Worm (Caenorhabditis elegans) whole organism, L4 larva: Measurements from ENCODE around the gene ver-3.

ENCODE experiments used
- D1046.2 ChIP-seq: fragments of 200-800 bp; sonication (Bioruptor generic); IDR thresholded peaks from 2 replicates; pipeline ENCODE4 v1.3.6; 2022; ENCODE audit warnings: missing genetic modification characterization, missing compliant biosample characterization
- F26F4.8 ChIP-seq: fragments of 200-800 bp; sonication (Bioruptor generic); conservative IDR thresholded peaks from 2 replicates; pipeline ENCODE4 v1.3.6; 2022; ENCODE audit warnings: missing genetic modification characterization, missing compliant biosample characterization
- F44E2.7 ChIP-seq: fragments of 200-800 bp; sonication (Bioruptor generic); IDR thresholded peaks from 2 replicates; pipeline ENCODE4 v2.1.2; 2022; ENCODE audit warnings: missing genetic modification characterization, missing compliant biosample characterization
- T26A8.4 ChIP-seq: fragments of 200-800 bp; sonication (Bioruptor generic); IDR thresholded peaks from 2 replicates; pipeline ENCODE4 v1.3.6; 2022; ENCODE audit warnings: missing genetic modification characterization, missing compliant biosample characterization
- Y105C5A.15 ChIP-seq: fragments of 200-800 bp; sonication (Bioruptor generic); IDR thresholded peaks from 2 replicates; pipeline ENCODE4 v1.3.6; 2022; ENCODE audit warnings: missing genetic modification characterization, missing compliant biosample characterization
- ZK337.2 ChIP-seq: fragments of 200-800 bp; sonication (Bioruptor generic); IDR thresholded peaks from 2 replicates; pipeline ENCODE4 v1.3.6; 2022; ENCODE audit warnings: missing genetic modification reagents, missing genetic modification characterization, missing compliant biosample characterization
- aly-2 ChIP-seq: sonication (generic microtip); optimal IDR thresholded peaks from 2 replicates; lab custom pipeline; 2018; ENCODE audit warnings: missing biosample characterization, missing genetic modification characterization
- ceh-20 ChIP-seq: fragments of 200-800 bp; sonication (Bioruptor generic); IDR thresholded peaks from 2 replicates; pipeline ENCODE4 v1.3.6; 2022; ENCODE audit warnings: missing genetic modification reagents, missing genetic modification characterization, missing compliant biosample characterization
- ceh-28 ChIP-seq: fragments of 150-350 bp; optimal IDR thresholded peaks from 2 replicates; lab custom pipeline; 2014; ENCODE audit warnings: missing biosample characterization, missing genetic modification reagents, missing genetic modification characterization
- ceh-82 ChIP-seq: sonication (generic microtip); optimal IDR thresholded peaks from 2 replicates; lab custom pipeline; 2017; ENCODE audit warnings: missing biosample characterization, missing genetic modification characterization
- cey-2 ChIP-seq: sonication (generic microtip); optimal IDR thresholded peaks from 3 replicates; lab custom pipeline; 2017; ENCODE audit warnings: missing genetic modification characterization, mild to moderate bottlenecking, missing compliant biosample characterization, antibody characterized with exemption, borderline replicate concordance; ENCODE audit not compliant: insufficient read depth
- ctbp-1 ChIP-seq: fragments of 200-800 bp; sonication (Bioruptor generic); IDR thresholded peaks from 2 replicates; pipeline ENCODE4 v1.3.6; 2022; ENCODE audit warnings: missing genetic modification reagents, missing genetic modification characterization, missing compliant biosample characterization
- dmd-6 ChIP-seq: fragments of 200-800 bp; sonication (Bioruptor generic); IDR thresholded peaks from 2 replicates; pipeline ENCODE4 v1.3.6; 2022; ENCODE audit warnings: missing genetic modification reagents, missing genetic modification characterization, missing compliant biosample characterization
- dmd-8 ChIP-seq: fragments of 200-800 bp; sonication (Bioruptor generic); IDR thresholded peaks from 2 replicates; pipeline ENCODE4 v1.3.6; 2022; ENCODE audit warnings: missing genetic modification characterization, missing compliant biosample characterization
- dpl-1 ChIP-seq: fragments of 150-350 bp; optimal IDR thresholded peaks from 2 replicates; lab custom pipeline; 2014; ENCODE audit warnings: missing biosample characterization, missing genetic modification reagents, missing genetic modification characterization
- dve-1 ChIP-seq: sonication (generic microtip); optimal IDR thresholded peaks from 2 replicates; lab custom pipeline; 2017; ENCODE audit warnings: antibody characterized with exemption, mild to moderate bottlenecking, missing genetic modification characterization, missing compliant biosample characterization; ENCODE audit not compliant: insufficient read depth
- fkh-10 ChIP-seq: fragments of 150-350 bp; optimal IDR thresholded peaks from 2 replicates; lab custom pipeline; 2014; ENCODE audit warnings: missing biosample characterization, missing genetic modification reagents, missing genetic modification characterization
- fos-1 ChIP-seq: fragments of 150-350 bp; optimal IDR thresholded peaks from 2 replicates; lab custom pipeline; 2014; ENCODE audit warnings: missing biosample characterization, missing genetic modification characterization
- hlh-11 ChIP-seq: fragments of 200-800 bp; sonication (Bioruptor generic); optimal IDR thresholded peaks from 2 replicates; lab custom pipeline; 2018; ENCODE audit warnings: mild to moderate bottlenecking, missing genetic modification characterization, missing compliant biosample characterization
- hlh-30 ChIP-seq: sonication (generic microtip); optimal IDR thresholded peaks from 2 replicates; lab custom pipeline; 2017; ENCODE audit warnings: antibody characterized with exemption, mild to moderate bottlenecking, missing genetic modification characterization, missing compliant biosample characterization; ENCODE audit not compliant: insufficient read depth
- hmg-1.1 ChIP-seq: fragments of 200-800 bp; sonication (Bioruptor generic); IDR thresholded peaks from 2 replicates; pipeline ENCODE4 v1.3.6; 2022; ENCODE audit warnings: missing genetic modification reagents, missing genetic modification characterization, missing compliant biosample characterization
- lin-29 ChIP-seq: fragments of 200-800 bp; sonication (Bioruptor generic); IDR thresholded peaks from 2 replicates; pipeline ENCODE4 v1.3.6; 2022; ENCODE audit warnings: missing genetic modification reagents, missing genetic modification characterization, missing compliant biosample characterization
- lin-39 ChIP-seq: fragments of 150-350 bp; optimal IDR thresholded peaks from 2 replicates; lab custom pipeline; 2014; ENCODE audit warnings: missing biosample characterization, missing genetic modification reagents, missing genetic modification characterization
- madf-5 ChIP-seq, 2 experiments: fragments of 200-800 bp; sonication (Bioruptor generic); IDR thresholded peaks; 2 replicates each; pipeline ENCODE4 v1.3.6; 2022; ENCODE audit warnings: missing compliant biosample characterization in 2 of 2, missing genetic modification characterization in 2 of 2
- madf-9 ChIP-seq: fragments of 200-800 bp; sonication (Bioruptor generic); conservative IDR thresholded peaks from 2 replicates; pipeline ENCODE4 v1.3.6; 2022; ENCODE audit warnings: missing genetic modification reagents, missing genetic modification characterization, missing compliant biosample characterization
- mep-1 ChIP-seq: fragments of 150-350 bp; sonication (generic microtip); optimal IDR thresholded peaks from 3 replicates; lab custom pipeline; 2014; ENCODE audit warnings: missing biosample characterization, missing genetic modification characterization
- mes-2 ChIP-seq: sonication (generic microtip); optimal IDR thresholded peaks from 2 replicates; lab custom pipeline; 2016; ENCODE audit warnings: missing genotype, mild to moderate bottlenecking, missing genetic modification characterization, missing compliant biosample characterization; ENCODE audit not compliant: poor library complexity, severe bottlenecking
- mxl-2 ChIP-seq: fragments of 200-800 bp; sonication (Bioruptor generic); conservative IDR thresholded peaks from 2 replicates; pipeline ENCODE4 v1.3.6; 2022; ENCODE audit warnings: missing genetic modification reagents, missing genetic modification characterization, missing compliant biosample characterization
- mxl-3 ChIP-seq: fragments of 200-800 bp; sonication (Bioruptor generic); optimal IDR thresholded peaks from 2 replicates; lab custom pipeline; 2018; ENCODE audit warnings: mild to moderate bottlenecking, missing genetic modification characterization, missing compliant biosample characterization
- nhr-10 ChIP-seq: fragments of 150-350 bp; optimal IDR thresholded peaks from 2 replicates; lab custom pipeline; 2014; ENCODE audit warnings: missing biosample characterization, missing genetic modification characterization
- nhr-11 ChIP-seq: fragments of 150-350 bp; optimal IDR thresholded peaks from 2 replicates; lab custom pipeline; 2014; ENCODE audit warnings: missing biosample characterization, missing genetic modification characterization
- nhr-111 ChIP-seq: fragments of 200-800 bp; sonication (Bioruptor generic); optimal IDR thresholded peaks from 2 replicates; lab custom pipeline; 2018; ENCODE audit warnings: mild to moderate bottlenecking, missing genetic modification characterization, missing compliant biosample characterization
- nhr-237 ChIP-seq: sonication (generic microtip); optimal IDR thresholded peaks from 2 replicates; lab custom pipeline; 2017; ENCODE audit warnings: missing biosample characterization, missing genetic modification characterization
- nhr-25 ChIP-seq: sonication (generic microtip); optimal IDR thresholded peaks from 2 replicates; lab custom pipeline; 2017; ENCODE audit warnings: missing genetic modification characterization, mild to moderate bottlenecking, missing compliant biosample characterization, antibody characterized with exemption, moderate library complexity, borderline replicate concordance; ENCODE audit not compliant: insufficient read depth
- nhr-28 ChIP-seq: fragments of 150-350 bp; optimal IDR thresholded peaks from 2 replicates; lab custom pipeline; 2014; ENCODE audit warnings: missing biosample characterization, missing genetic modification characterization
- nhr-41 ChIP-seq: fragments of 200-800 bp; sonication (Bioruptor generic); IDR thresholded peaks from 2 replicates; pipeline ENCODE4 v1.3.6; 2022; ENCODE audit warnings: missing genetic modification reagents, missing genetic modification characterization, missing compliant biosample characterization
- nhr-48 ChIP-seq: sonication (generic microtip); optimal IDR thresholded peaks from 2 replicates; lab custom pipeline; 2016; ENCODE audit warnings: mild to moderate bottlenecking, missing genetic modification characterization, missing compliant biosample characterization
- pqm-1 ChIP-seq: sonication (generic microtip); optimal IDR thresholded peaks from 2 replicates; lab custom pipeline; 2017; ENCODE audit warnings: missing biosample characterization, missing genetic modification characterization
- saeg-2 ChIP-seq: fragments of 200-800 bp; sonication (Bioruptor generic); IDR thresholded peaks from 2 replicates; pipeline ENCODE4 v1.3.6; 2022; ENCODE audit warnings: missing genetic modification reagents, missing genetic modification characterization, missing compliant biosample characterization
- set-16 ChIP-seq: fragments of 200-800 bp; sonication (Bioruptor generic); IDR thresholded peaks from 2 replicates; pipeline ENCODE4 v1.3.6; 2022; ENCODE audit warnings: missing genetic modification reagents, missing genetic modification characterization, missing compliant biosample characterization
- spr-1 ChIP-seq: sonication (generic microtip); optimal IDR thresholded peaks from 2 replicates; lab custom pipeline; 2016; ENCODE audit warnings: mild to moderate bottlenecking, missing genetic modification characterization, missing compliant biosample characterization
- spr-3 ChIP-seq: fragments of 200-800 bp; sonication (Bioruptor generic); optimal IDR thresholded peaks from 2 replicates; lab custom pipeline; 2018; ENCODE audit warnings: mild to moderate bottlenecking, missing genetic modification characterization, missing compliant biosample characterization
- unc-130 ChIP-seq: sonication (generic microtip); optimal IDR thresholded peaks from 2 replicates; lab custom pipeline; 2016; ENCODE audit warnings: missing genetic modification reagents, missing genetic modification characterization, missing compliant biosample characterization
- unc-39 ChIP-seq: sonication (generic microtip); optimal IDR thresholded peaks from 2 replicates; lab custom pipeline; 2017; ENCODE audit warnings: missing biosample characterization, missing genetic modification characterization
- vab-7 ChIP-seq: fragments of 200-800 bp; sonication (Bioruptor generic); IDR thresholded peaks from 2 replicates; pipeline ENCODE4 v1.3.6; 2022; ENCODE audit warnings: missing genetic modification reagents, missing genetic modification characterization, missing compliant biosample characterization
- zag-1 ChIP-seq: fragments of 150-350 bp; optimal IDR thresholded peaks from 2 replicates; lab custom pipeline; 2014; ENCODE audit warnings: missing biosample characterization, missing genetic modification characterization
- zfp-3 ChIP-seq: fragments of 200-800 bp; sonication (Bioruptor generic); conservative IDR thresholded peaks from 2 replicates; pipeline ENCODE4 v1.3.6; 2022; ENCODE audit warnings: missing genetic modification reagents, missing genetic modification characterization, missing compliant biosample characterization
- zip-2 ChIP-seq: fragments of 150-350 bp; optimal IDR thresholded peaks from 2 replicates; lab custom pipeline; 2014; ENCODE audit warnings: missing biosample characterization, missing genetic modification characterization
- ztf-11 ChIP-seq: fragments of 150-350 bp; optimal IDR thresholded peaks from 2 replicates; lab custom pipeline; 2014; ENCODE audit warnings: missing biosample characterization, missing genetic modification characterization

Gene ver-3

ce11 chrX:11031047-11031695 is 38.9 kb downstream of the ver-3 start (continued):
- TF ChIP-seq saeg-2 (GFP tag; lab: Robert Waterston, UW) (0 out of 2 replicates have a peak, but pooled peaks have one; percentile 55), madf-9 (GFP tag; lab: Robert Waterston, UW) (peak; percentile 40; the same call in 1 of the 2 replicates), dve-1 (tag; lab: Kevin White, UChicago) (peak; percentile 92), ceh-20 (GFP tag; lab: Robert Waterston, UW) (peak; percentile 74; the same call in 1 of the 2 replicates), zag-1 (tag; lab: Kevin White, UChicago) (peak; percentile 71), F44E2.7 (GFP tag; lab: Robert Waterston, UW) (no peak), dmd-6 (GFP tag; lab: Robert Waterston, UW) (peak; percentile 79), F26F4.8 (GFP tag; lab: Robert Waterston, UW) (no peak), ztf-11 (peak; percentile 36), nhr-48 (tag; lab: Kevin White, UChicago) (peak; percentile 87), hlh-30 (tag; lab: Kevin White, UChicago) (peak; percentile 61), unc-39 (tag; lab: Kevin White, UChicago) (no peak), mxl-3 (GFP tag; lab: Kevin White, UChicago) (peak; percentile 95), mep-1 (tag; lab: Kevin White, UChicago) (peak; percentile 92), ZK337.2 (GFP tag; lab: Robert Waterston, UW) (no peak), lin-39 (tag; lab: Kevin White, UChicago) (no peak), fos-1 (tag; lab: Kevin White, UChicago) (no peak), fkh-10 (peak; percentile 51), nhr-237 (peak; percentile 40), nhr-11 (tag; lab: Kevin White, UChicago) (peak; percentile 91), spr-1 (tag; lab: Kevin White, UChicago) (peak; percentile 76), nhr-111 (GFP tag; lab: Kevin White, UChicago) (no peak), madf-5 (GFP tag; IDR thresholded peaks at IDR 0.05; lab: Robert Waterston, UW) (0 out of 4 replicates have a peak, but pooled peaks of 1 of the 2 experiments have one; percentile 24), ceh-28 (tag; lab: Kevin White, UChicago) (peak; percentile 48), nhr-25 (tag; lab: Kevin White, UChicago) (peak; percentile 86), ctbp-1 (GFP tag; lab: Robert Waterston, UW) (peak; percentile 96), ceh-82 (tag; lab: Kevin White, UChicago) (no peak), dpl-1 (peak; percentile 38), zip-2 (no peak), mes-2 (tag; lab: Kevin White, UChicago) (peak; percentile 85), hmg-1.1 (peak; percentile 87), Y105C5A.15 (GFP tag; lab: Robert Waterston, UW) (no peak), set-16 (peak; percentile 94), D1046.2 (GFP tag; lab: Robert Waterston, UW) (no peak), mxl-2 (GFP tag; lab: Robert Waterston, UW) (no peak), dmd-8 (GFP tag; lab: Robert Waterston, UW) (no peak), spr-3 (GFP tag; lab: Kevin White, UChicago) (peak; percentile 45), cey-2 (tag; lab: Kevin White, UChicago) (no peak), nhr-28 (peak; percentile 78), vab-7 (GFP tag; lab: Robert Waterston, UW) (0 out of 2 replicates have a peak, but pooled peaks have one; percentile 43), unc-130 (GFP tag; lab: Kevin White, UChicago) (peak; percentile 40), nhr-41 (GFP tag; lab: Robert Waterston, UW) (no peak), lin-29 (no peak), aly-2 (tag; lab: Kevin White, UChicago) (no peak), pqm-1 (peak; percentile 10), zfp-3 (GFP tag; lab: Robert Waterston, UW) (no peak), hlh-11 (tag; lab: Kevin White, UChicago) (peak; percentile 94), nhr-10 (peak; percentile 11), T26A8.4 (GFP tag; lab: Robert Waterston, UW) (peak; percentile 67; the same call in 1 of the 2 replicates)
